Fruit fly (Drosophila melanogaster) whole organism, embryonic: ENCODE data around the gene Coq7.

Experiments used
- Ada2b ChIP-seq: fragments of 200-800 bp; sonication (Bioruptor generic); IDR thresholded peaks from 2 replicates; pipeline ENCODE4 v1.3.6; 2022; ENCODE audit warnings: missing biosample characterization, missing genetic modification characterization
- CG10267 ChIP-seq: fragments of 200-800 bp; sonication (Bioruptor generic); optimal IDR thresholded peaks from 2 replicates; lab custom pipeline; 2018; ENCODE audit warnings: missing biosample characterization, mild to moderate bottlenecking, missing genetic modification characterization, moderate library complexity
- CG11085 ChIP-seq: fragments of 200-800 bp; sonication (Bioruptor generic); IDR thresholded peaks from 2 replicates; pipeline ENCODE4 v1.3.6; 2022; ENCODE audit warnings: missing biosample characterization, missing genetic modification characterization
- CG11696 ChIP-seq: fragments of 200-800 bp; sonication (Bioruptor generic); IDR thresholded peaks from 2 replicates; pipeline ENCODE4 v1.3.6; 2022; ENCODE audit warnings: missing biosample characterization, missing genetic modification characterization
- CG12769 ChIP-seq: fragments of 200-800 bp; sonication (Bioruptor generic); optimal IDR thresholded peaks from 2 replicates; lab custom pipeline; 2019; ENCODE audit warnings: missing biosample characterization, mild to moderate bottlenecking, missing genetic modification characterization, moderate library complexity
- CG13775 ChIP-seq: fragments of 200-800 bp; sonication (Bioruptor generic); optimal IDR thresholded peaks from 3 replicates; lab custom pipeline; 2017; ENCODE audit warnings: missing biosample characterization, mild to moderate bottlenecking, missing genetic modification characterization
- CG14965 ChIP-seq: fragments of 200-800 bp; sonication (Bioruptor generic); optimal IDR thresholded peaks from 2 replicates; lab custom pipeline; 2016; ENCODE audit warnings: missing biosample characterization, missing genetic modification characterization, borderline replicate concordance
- CG1647 ChIP-seq: fragments of 200-800 bp; sonication (Bioruptor generic); optimal IDR thresholded peaks from 3 replicates; lab custom pipeline; 2016; ENCODE audit warnings: missing biosample characterization, missing genetic modification characterization
- CG16779 ChIP-seq: fragments of 200-800 bp; sonication (Bioruptor generic); IDR thresholded peaks from 2 replicates; pipeline ENCODE4 v1.3.6; 2022; ENCODE audit warnings: missing biosample characterization, missing genetic modification characterization
- CG2120 ChIP-seq: fragments of 200-800 bp; sonication (Bioruptor generic); optimal IDR thresholded peaks from 3 replicates; lab custom pipeline; 2016; ENCODE audit warnings: missing biosample characterization, missing genetic modification characterization
- CG2199 ChIP-seq: fragments of 200-800 bp; sonication (Bioruptor generic); IDR thresholded peaks from 3 replicates; pipeline ENCODE4 v1.3.6; 2022; ENCODE audit warnings: missing biosample characterization, missing genetic modification characterization
- CG2678 ChIP-seq: fragments of 200-800 bp; sonication (Bioruptor generic); optimal IDR thresholded peaks from 3 replicates; lab custom pipeline; 2019; ENCODE audit warnings: missing biosample characterization, mild to moderate bottlenecking, missing genetic modification characterization, moderate library complexity
- CG4282 ChIP-seq: fragments of 200-800 bp; sonication (Bioruptor generic); optimal IDR thresholded peaks from 2 replicates; lab custom pipeline; 2016; ENCODE audit warnings: missing biosample characterization, missing genetic modification characterization
- CG4424 ChIP-seq: fragments of 200-800 bp; sonication (Bioruptor generic); optimal IDR thresholded peaks from 3 replicates; lab custom pipeline; 2016; ENCODE audit warnings: missing biosample characterization, missing genetic modification characterization
- CG6175 ChIP-seq: fragments of 200-800 bp; sonication (Bioruptor generic); IDR thresholded peaks from 3 replicates; pipeline ENCODE4 v1.3.6; 2022; ENCODE audit warnings: missing biosample characterization, missing genetic modification characterization
- CG6272 ChIP-seq: fragments of 200-800 bp; sonication (Bioruptor generic); IDR thresholded peaks from 2 replicates; pipeline ENCODE4 v1.3.6; 2022; ENCODE audit warnings: missing biosample characterization, missing genetic modification characterization
- CG9727 ChIP-seq: fragments of 200-800 bp; sonication (Bioruptor generic); optimal IDR thresholded peaks from 3 replicates; lab custom pipeline; 2017; ENCODE audit warnings: missing biosample characterization, mild to moderate bottlenecking, missing genetic modification characterization
- Dip2 ChIP-seq: fragments of 200-800 bp; sonication (Bioruptor generic); IDR thresholded peaks from 2 replicates; pipeline ENCODE4 v1.3.6; 2022; ENCODE audit warnings: missing biosample characterization, missing genetic modification characterization
- Drgx ChIP-seq: fragments of 200-800 bp; sonication (Bioruptor generic); IDR thresholded peaks from 2 replicates; pipeline ENCODE4 v1.3.6; 2022; ENCODE audit warnings: missing biosample characterization, missing genetic modification characterization
- Ets65A ChIP-seq: fragments of 200-800 bp; sonication (Bioruptor generic); peaks from one replicate; lab custom pipeline; 2016; ENCODE audit warnings: missing biosample characterization, missing genetic modification characterization
- Ets97D ChIP-seq: fragments of 200-800 bp; sonication (Bioruptor generic); optimal IDR thresholded peaks from 3 replicates; lab custom pipeline; 2016; ENCODE audit warnings: missing biosample characterization, missing genetic modification characterization
- Hey ChIP-seq: fragments of 200-800 bp; sonication (Bioruptor generic); optimal IDR thresholded peaks from 3 replicates; lab custom pipeline; 2018; ENCODE audit warnings: missing biosample characterization, mild to moderate bottlenecking, missing genetic modification characterization
- Hmx ChIP-seq: fragments of 200-800 bp; sonication (Bioruptor generic); optimal IDR thresholded peaks from 2 replicates; lab custom pipeline; 2016; ENCODE audit warnings: missing biosample characterization, missing genetic modification characterization
- Hr39 ChIP-seq: fragments of >200 bp; optimal IDR thresholded peaks from 2 replicates; lab custom pipeline; 2017
- Hr78 ChIP-seq, 2 experiments: fragments of 200-800 bp in 1 of 2; fragments of >200 bp in 1 of 2; sonication (Bioruptor generic) in 1 of 2; optimal IDR thresholded peaks; 2 replicates each; lab custom pipeline; 2017 to 2019; ENCODE audit warnings: missing biosample characterization in 2 of 2, missing genetic modification characterization in 2 of 2, mild to moderate bottlenecking in 1 of 2, moderate library complexity in 1 of 2
- Lim3 ChIP-seq: fragments of 200-800 bp; sonication (Bioruptor generic); IDR thresholded peaks from 2 replicates; pipeline ENCODE4 v1.3.6; 2022; ENCODE audit warnings: missing biosample characterization, missing genetic modification characterization
- Mad ChIP-seq: fragments of 200-800 bp; sonication (Bioruptor generic); optimal IDR thresholded peaks from 2 replicates; lab custom pipeline; 2016; ENCODE audit warnings: missing biosample characterization, missing genetic modification characterization
- Nf-YC ChIP-seq: fragments of 200-800 bp; optimal IDR thresholded peaks from 3 replicates; lab custom pipeline; 2019; ENCODE audit warnings: missing biosample characterization, mild to moderate bottlenecking, missing genetic modification characterization, moderate library complexity
- Ssrp ChIP-seq: fragments of 200-800 bp; sonication (Bioruptor generic); optimal IDR thresholded peaks from 2 replicates; lab custom pipeline; 2018; ENCODE audit warnings: missing biosample characterization, mild to moderate bottlenecking, missing genetic modification characterization, moderate library complexity
- Stat92E ChIP-seq, 3 experiments: fragments of >200 bp in 2 of 3; fragments of 200-800 bp in 1 of 3; sonication (Bioruptor generic) in 1 of 3; optimal IDR thresholded peaks; 2 replicates each; lab custom pipeline; 2017 to 2019; ENCODE audit warnings: missing biosample characterization in 3 of 3, missing genetic modification characterization in 3 of 3, mild to moderate bottlenecking in 1 of 3, moderate library complexity in 1 of 3
- YL-1 ChIP-seq: fragments of 200-800 bp; sonication (Bioruptor generic); optimal IDR thresholded peaks from 3 replicates; lab custom pipeline; 2017; ENCODE audit warnings: missing biosample characterization, mild to moderate bottlenecking, missing genetic modification characterization
- al ChIP-seq: fragments of 200-800 bp; sonication (Bioruptor generic); IDR thresholded peaks from 2 replicates; pipeline ENCODE4 v1.3.6; 2022; ENCODE audit warnings: missing biosample characterization, missing genetic modification characterization
- crc ChIP-seq: fragments of 200-800 bp; sonication (Bioruptor generic); optimal IDR thresholded peaks from 2 replicates; lab custom pipeline; 2016; ENCODE audit warnings: missing biosample characterization, missing genetic modification characterization
- ems ChIP-seq: fragments of 200-800 bp; sonication (Bioruptor generic); optimal IDR thresholded peaks from 3 replicates; lab custom pipeline; 2016; ENCODE audit warnings: missing biosample characterization, missing genetic modification characterization
- fru ChIP-seq: fragments of >200 bp; optimal IDR thresholded peaks from 2 replicates; lab custom pipeline; 2017
- gcm ChIP-seq: fragments of 200-800 bp; sonication (Bioruptor generic); optimal IDR thresholded peaks from 2 replicates; lab custom pipeline; 2019; ENCODE audit warnings: missing biosample characterization, mild to moderate bottlenecking, missing genetic modification characterization, moderate library complexity
- gem ChIP-seq: fragments of 200-800 bp; sonication (Bioruptor generic); optimal IDR thresholded peaks from 2 replicates; lab custom pipeline; 2019; ENCODE audit warnings: missing biosample characterization, mild to moderate bottlenecking, missing genetic modification characterization, moderate library complexity
- grau ChIP-seq: fragments of 200-800 bp; optimal IDR thresholded peaks from 3 replicates; lab custom pipeline; 2019; ENCODE audit warnings: missing biosample characterization, mild to moderate bottlenecking, missing genetic modification characterization, moderate library complexity
- gt ChIP-seq: fragments of 200-800 bp; sonication (Bioruptor generic); IDR thresholded peaks from 2 replicates; pipeline ENCODE4 v1.3.6; 2022; ENCODE audit warnings: missing biosample characterization, missing genetic modification characterization
- hbn ChIP-seq: fragments of 200-800 bp; sonication (Bioruptor generic); IDR thresholded peaks from 2 replicates; pipeline ENCODE4 v1.3.6; 2022; ENCODE audit warnings: missing biosample characterization, missing genetic modification characterization; ENCODE audit not compliant: partially characterized antibody
- inv ChIP-seq: fragments of 200-800 bp; sonication (Bioruptor generic); IDR thresholded peaks from 2 replicates; pipeline ENCODE4 v1.3.6; 2022; ENCODE audit warnings: missing biosample characterization, missing genetic modification characterization; ENCODE audit not compliant: partially characterized antibody
- jumu ChIP-seq: fragments of 200-800 bp; sonication (Bioruptor generic); optimal IDR thresholded peaks from 3 replicates; lab custom pipeline; 2016; ENCODE audit warnings: missing biosample characterization, missing genetic modification characterization
- nerfin-2 ChIP-seq: fragments of 200-800 bp; sonication (Bioruptor generic); IDR thresholded peaks from 2 replicates; pipeline ENCODE4 v1.3.6; 2022; ENCODE audit warnings: missing biosample characterization, missing genetic modification characterization; ENCODE audit not compliant: partially characterized antibody
- otp ChIP-seq: fragments of 200-800 bp; sonication (Bioruptor generic); IDR thresholded peaks from 3 replicates; pipeline ENCODE4, ENCODE4 v1.3.6; 2022; ENCODE audit warnings: missing biosample characterization, missing genetic modification characterization
- pan ChIP-seq, 4 experiments: fragments of >200 bp in 3 of 4; fragments of 200-800 bp in 1 of 4; sonication (Bioruptor generic) in 1 of 4; optimal IDR thresholded peaks in 3 of 4; IDR thresholded peaks in 1 of 4; 2 replicates each; pipeline versions ENCODE4 v1.3.6 to Lab custom; 2017 to 2022; ENCODE audit warnings: missing biosample characterization in 2 of 4, missing genetic modification characterization in 2 of 4, mixed read lengths in 1 of 4
- phol ChIP-seq: fragments of 200-800 bp; sonication (Bioruptor generic); optimal IDR thresholded peaks from 3 replicates; lab custom pipeline; 2018; ENCODE audit warnings: missing biosample characterization, mild to moderate bottlenecking, missing genetic modification characterization, moderate library complexity
- ro ChIP-seq: fragments of 200-800 bp; sonication (Bioruptor generic); IDR thresholded peaks from 2 replicates; pipeline ENCODE4 v1.3.6; 2022; ENCODE audit warnings: missing biosample characterization, missing genetic modification characterization
- row ChIP-seq: fragments of 200-800 bp; sonication (Bioruptor generic); IDR thresholded peaks from 3 replicates; pipeline ENCODE4 v1.3.6; 2022; ENCODE audit warnings: missing biosample characterization, missing genetic modification characterization
- shn ChIP-seq: fragments of 200-800 bp; sonication (Bioruptor generic); optimal IDR thresholded peaks from 3 replicates; lab custom pipeline; 2016; ENCODE audit warnings: missing biosample characterization, missing genetic modification characterization
- sob ChIP-seq: fragments of 200-800 bp; sonication (Bioruptor generic); IDR thresholded peaks from 2 replicates; pipeline ENCODE4 v1.3.6; 2022; ENCODE audit warnings: missing biosample characterization, missing genetic modification characterization
- vvl ChIP-seq: fragments of 200-800 bp; sonication (Bioruptor generic); IDR thresholded peaks from 2 replicates; pipeline ENCODE4 v1.3.6; 2022; ENCODE audit warnings: missing biosample characterization, missing genetic modification characterization
- z ChIP-seq: fragments of 200-800 bp; sonication (Bioruptor generic); IDR thresholded peaks from 3 replicates; pipeline ENCODE4 v1.3.6; 2022; ENCODE audit warnings: missing biosample characterization, missing genetic modification characterization
- zfh1 ChIP-seq: fragments of 200-800 bp; sonication (Bioruptor generic); IDR thresholded peaks from 3 replicates; pipeline ENCODE4 v1.3.6; 2022; ENCODE audit warnings: missing biosample characterization, missing genetic modification characterization

Gene Coq7

dm6 chrX:6741184-6741586, 29.8 kb upstream of the Coq7 start (continued):
- TF ChIP-seq pan (optimal IDR thresholded peaks at IDR 0.05; lab: Kevin White, UChicago) (no peak), pan (GFP tag; optimal IDR thresholded peaks at IDR 0.05 in 1 of 2, IDR thresholded peaks at IDR 0.05 in 1 of 2) (peak in 1 of 2 experiments; percentile 63), Mad (peak; percentile 45), Stat92E (GFP tag; optimal IDR thresholded peaks at IDR 0.05; lab: Kevin White, UChicago) (no peak), Ets97D (peak; percentile 87), Hr39 (lab: Kevin White, UChicago) (no peak), CG1647 (GFP tag; lab: Kevin White, UChicago) (peak; percentile 49), CG11085 (GFP tag; lab: Robert Waterston, UW) (no peak), CG2199 (peak; percentile 54; the same call in 1 of the 3 replicates), CG12769 (peak; percentile 62), Dip2 (GFP tag; lab: Robert Waterston, UW) (no peak), fru (no peak), CG13775 (GFP tag; lab: Kevin White, UChicago) (no peak), YL-1 (GFP tag; lab: Kevin White, UChicago) (peak; percentile 50), CG14965 (GFP tag; lab: Kevin White, UChicago) (no peak), ems (GFP tag; lab: Kevin White, UChicago) (peak; percentile 57), Ssrp (tag; lab: Kevin White, UChicago) (peak; percentile 55), Drgx (GFP tag; lab: Robert Waterston, UW) (no peak), shn (GFP tag; lab: Kevin White, UChicago) (no peak), jumu (GFP tag; lab: Kevin White, UChicago) (peak; percentile 35), zfh1 (GFP tag; lab: Robert Waterston, UW) (peak; percentile 47; the same call in 2 of the 3 replicates), gt (no peak), al (peak; percentile 13; the same call in 1 of the 2 replicates), Ada2b (GFP tag; lab: Robert Waterston, UW) (peak; percentile 48), CG10267 (tag; lab: Kevin White, UChicago) (peak; percentile 68), row (GFP tag; lab: Robert Waterston, UW) (peak; percentile 73), gcm (GFP tag; lab: Kevin White, UChicago) (no peak), hbn (GFP tag; lab: Robert Waterston, UW) (peak; percentile 63), nerfin-2 (GFP tag; lab: Robert Waterston, UW) (peak; percentile 63; the same call in 1 of the 2 replicates), Nf-YC (tag; lab: Kevin White, UChicago) (peak; percentile 27), CG6272 (peak; percentile 26; the same call in 1 of the 2 replicates), otp (GFP tag; lab: Robert Waterston, UW) (peak; percentile 55; the same call in 2 of the 3 replicates), CG4424 (peak; percentile 42), z (GFP tag; lab: Robert Waterston, UW) (no peak), CG4282 (GFP tag; lab: Kevin White, UChicago) (peak; percentile 39), ro (GFP tag; lab: Robert Waterston, UW) (no peak), vvl (GFP tag; lab: Robert Waterston, UW) (peak; percentile 86), CG16779 (GFP tag; lab: Robert Waterston, UW) (0 out of 2 replicates have a peak, but pooled peaks have one; percentile 32), crc (GFP tag; lab: Kevin White, UChicago) (no peak), Hmx (GFP tag; lab: Kevin White, UChicago) (no peak), Lim3 (GFP tag; lab: Robert Waterston, UW) (no peak), CG9727 (GFP tag; lab: Kevin White, UChicago) (peak; percentile 13)

- no peak for TF ChIP-seq inv (GFP tag; lab: Robert Waterston, UW)
- TF ChIP-seq Ets65A (GFP tag; lab: Kevin White, UChicago): peak; percentile 23
- no peak for TF ChIP-seq CG6175 (GFP tag; lab: Robert Waterston, UW)
- TF ChIP-seq CG2120 (GFP tag; lab: Kevin White, UChicago): peak; percentile 14
- no peak for TF ChIP-seq grau (tag; lab: Kevin White, UChicago)
- no peak for TF ChIP-seq CG2678 (tag; lab: Kevin White, UChicago)
- no peak for TF ChIP-seq jumu (GFP tag; lab: Kevin White, UChicago)
- TF ChIP-seq Hey: no peak
- TF ChIP-seq phol (tag; lab: Kevin White, UChicago): no peak
- no peak for TF ChIP-seq Hr78 (GFP tag; optimal IDR thresholded peaks at IDR 0.05; lab: Kevin White, UChicago)
- TF ChIP-seq gem (tag; lab: Kevin White, UChicago): peak; percentile 11
- peak; percentile 6; the same call in 1 of the 2 replicates for TF ChIP-seq sob (GFP tag; lab: Robert Waterston, UW)
- peak; percentile 69 for TF ChIP-seq CG11696 (GFP tag; lab: Robert Waterston, UW)
These were observed 27.8 kb upstream of the Coq7 start for dm6 chrX:6743192-6743591.
